Worm (Caenorhabditis elegans) whole organism, L4 larva: ENCODE measurements around the gene F13H10.9.
A peak's percentile ranks its signal among the peaks of the same experiment; 100 is the strongest.
"Not testable (repeated sequence)": the region's sequence is repeated elsewhere in the genome, so short reads cannot be mapped to it uniquely, and the experiment has no call there.

Experiments used
- D1046.2 ChIP-seq: fragments of 200-800 bp; sonication (Bioruptor generic); IDR thresholded peaks from 2 replicates; pipeline ENCODE4 v1.3.6; 2022; ENCODE audit warnings: missing genetic modification characterization, missing compliant biosample characterization
- F10B5.3 ChIP-seq: sonication (generic microtip); optimal IDR thresholded peaks from 2 replicates; lab custom pipeline; 2016; ENCODE audit warnings: mild to moderate bottlenecking, missing genetic modification characterization, missing compliant biosample characterization
- F44E2.7 ChIP-seq: fragments of 200-800 bp; sonication (Bioruptor generic); IDR thresholded peaks from 2 replicates; pipeline ENCODE4 v2.1.2; 2022; ENCODE audit warnings: missing genetic modification characterization, missing compliant biosample characterization
- Y5F2A.4 ChIP-seq: fragments of 200-800 bp; sonication (Bioruptor generic); optimal IDR thresholded peaks from 2 replicates; lab custom pipeline; 2018; ENCODE audit warnings: mild to moderate bottlenecking, missing genetic modification characterization, missing compliant biosample characterization
- ZK546.5 ChIP-seq, 2 experiments: sonication (generic microtip); optimal IDR thresholded peaks; 2 replicates each; lab custom pipeline; 2017; ENCODE audit warnings: missing biosample characterization in 2 of 2, missing genetic modification characterization in 2 of 2
- attf-4 ChIP-seq: sonication (generic microtip); optimal IDR thresholded peaks from 3 replicates; lab custom pipeline; 2017; ENCODE audit warnings: missing biosample characterization, missing genetic modification characterization
- ceh-20 ChIP-seq: fragments of 200-800 bp; sonication (Bioruptor generic); IDR thresholded peaks from 2 replicates; pipeline ENCODE4 v1.3.6; 2022; ENCODE audit warnings: missing genetic modification reagents, missing genetic modification characterization, missing compliant biosample characterization
- daf-16 ChIP-seq, 3 experiments: sonication (generic microtip); optimal IDR thresholded peaks; 2 replicates each; lab custom pipeline; 2016 to 2017; ENCODE audit warnings: missing genetic modification characterization in 3 of 3, missing genetic modification reagents in 3 of 3, mild to moderate bottlenecking in 2 of 3, missing compliant biosample characterization in 2 of 3, missing biosample characterization in 1 of 3, moderate library complexity in 1 of 3
- dmd-6 ChIP-seq: fragments of 200-800 bp; sonication (Bioruptor generic); IDR thresholded peaks from 2 replicates; pipeline ENCODE4 v1.3.6; 2022; ENCODE audit warnings: missing genetic modification reagents, missing genetic modification characterization, missing compliant biosample characterization
- duxl-1 ChIP-seq: sonication (generic microtip); optimal IDR thresholded peaks from 2 replicates; lab custom pipeline; 2016; ENCODE audit warnings: mild to moderate bottlenecking, missing genetic modification characterization, moderate library complexity, missing compliant biosample characterization; ENCODE audit not compliant: poor library complexity
- egl-43 ChIP-seq: fragments of 200-800 bp; sonication (Bioruptor generic); IDR thresholded peaks from 2 replicates; pipeline ENCODE4 v1.3.6; 2022; ENCODE audit warnings: missing genetic modification reagents, missing genetic modification characterization, missing compliant biosample characterization
- fkh-10 ChIP-seq: fragments of 150-350 bp; optimal IDR thresholded peaks from 2 replicates; lab custom pipeline; 2014; ENCODE audit warnings: missing biosample characterization, missing genetic modification reagents, missing genetic modification characterization
- gei-8 ChIP-seq: fragments of 200-800 bp; sonication (Bioruptor generic); optimal IDR thresholded peaks from 2 replicates; lab custom pipeline; 2018; ENCODE audit warnings: mild to moderate bottlenecking, missing genetic modification characterization, missing compliant biosample characterization
- hif-1 ChIP-seq, 2 experiments: sonication (generic microtip); optimal IDR thresholded peaks; 2 replicates each; lab custom pipeline; 2016 to 2017; ENCODE audit warnings: missing compliant biosample characterization in 2 of 2, missing genetic modification characterization in 2 of 2, missing genetic modification reagents in 2 of 2, missing genotype in 2 of 2, mild to moderate bottlenecking in 1 of 2
- hlh-30 ChIP-seq: sonication (generic microtip); optimal IDR thresholded peaks from 2 replicates; lab custom pipeline; 2017; ENCODE audit warnings: antibody characterized with exemption, mild to moderate bottlenecking, missing genetic modification characterization, missing compliant biosample characterization; ENCODE audit not compliant: insufficient read depth
- lin-38 ChIP-seq: fragments of 200-800 bp; sonication (Bioruptor generic); IDR thresholded peaks from 2 replicates; pipeline ENCODE4 v1.3.6; 2022; ENCODE audit warnings: missing genetic modification reagents, missing genetic modification characterization, missing compliant biosample characterization
- lsy-2 ChIP-seq, 2 experiments: fragments of 150-350 bp in 1 of 2; sonication (generic microtip) in 1 of 2; optimal IDR thresholded peaks; 2 replicates each; lab custom pipeline; 2014 to 2017; ENCODE audit warnings: missing biosample characterization in 2 of 2, missing genetic modification characterization in 2 of 2
- madf-5 ChIP-seq, 2 experiments: fragments of 200-800 bp; sonication (Bioruptor generic); IDR thresholded peaks; 2 replicates each; pipeline ENCODE4 v1.3.6; 2022; ENCODE audit warnings: missing compliant biosample characterization in 2 of 2, missing genetic modification characterization in 2 of 2
- madf-9 ChIP-seq: fragments of 200-800 bp; sonication (Bioruptor generic); conservative IDR thresholded peaks from 2 replicates; pipeline ENCODE4 v1.3.6; 2022; ENCODE audit warnings: missing genetic modification reagents, missing genetic modification characterization, missing compliant biosample characterization
- mdt-29 ChIP-seq: fragments of 200-800 bp; sonication (Bioruptor generic); IDR thresholded peaks from 2 replicates; pipeline ENCODE4 v1.3.6; 2022; ENCODE audit warnings: missing genetic modification reagents, missing genetic modification characterization, missing compliant biosample characterization
- mep-1 ChIP-seq: fragments of 150-350 bp; sonication (generic microtip); optimal IDR thresholded peaks from 3 replicates; lab custom pipeline; 2014; ENCODE audit warnings: missing biosample characterization, missing genetic modification characterization
- mxl-3 ChIP-seq: fragments of 200-800 bp; sonication (Bioruptor generic); optimal IDR thresholded peaks from 2 replicates; lab custom pipeline; 2018; ENCODE audit warnings: mild to moderate bottlenecking, missing genetic modification characterization, missing compliant biosample characterization
- nhr-11 ChIP-seq: fragments of 150-350 bp; optimal IDR thresholded peaks from 2 replicates; lab custom pipeline; 2014; ENCODE audit warnings: missing biosample characterization, missing genetic modification characterization
- nhr-111 ChIP-seq: fragments of 200-800 bp; sonication (Bioruptor generic); optimal IDR thresholded peaks from 2 replicates; lab custom pipeline; 2018; ENCODE audit warnings: mild to moderate bottlenecking, missing genetic modification characterization, missing compliant biosample characterization
- nhr-237 ChIP-seq: sonication (generic microtip); optimal IDR thresholded peaks from 2 replicates; lab custom pipeline; 2017; ENCODE audit warnings: missing biosample characterization, missing genetic modification characterization
- nhr-25 ChIP-seq: sonication (generic microtip); optimal IDR thresholded peaks from 2 replicates; lab custom pipeline; 2017; ENCODE audit warnings: missing genetic modification characterization, mild to moderate bottlenecking, missing compliant biosample characterization, antibody characterized with exemption, moderate library complexity, borderline replicate concordance; ENCODE audit not compliant: insufficient read depth
- nhr-48 ChIP-seq: sonication (generic microtip); optimal IDR thresholded peaks from 2 replicates; lab custom pipeline; 2016; ENCODE audit warnings: mild to moderate bottlenecking, missing genetic modification characterization, missing compliant biosample characterization
- nhr-6 ChIP-seq: fragments of 150-350 bp; optimal IDR thresholded peaks from 2 replicates; lab custom pipeline; 2014; ENCODE audit warnings: missing biosample characterization, missing genetic modification characterization
- nhr-76 ChIP-seq: fragments of 150-350 bp; optimal IDR thresholded peaks from 2 replicates; lab custom pipeline; 2014; ENCODE audit warnings: missing biosample characterization, missing genetic modification characterization
- snpc-4 ChIP-seq: fragments of 150-350 bp; optimal IDR thresholded peaks from 2 replicates; lab custom pipeline; 2014; ENCODE audit warnings: missing biosample characterization, missing genetic modification characterization
- spr-3 ChIP-seq: fragments of 200-800 bp; sonication (Bioruptor generic); optimal IDR thresholded peaks from 2 replicates; lab custom pipeline; 2018; ENCODE audit warnings: mild to moderate bottlenecking, missing genetic modification characterization, missing compliant biosample characterization
- unc-130 ChIP-seq: sonication (generic microtip); optimal IDR thresholded peaks from 2 replicates; lab custom pipeline; 2016; ENCODE audit warnings: missing genetic modification reagents, missing genetic modification characterization, missing compliant biosample characterization
- unc-62 ChIP-seq, 3 experiments: fragments of 150-350 bp in 1 of 3; sonication (generic microtip); optimal IDR thresholded peaks in 2 of 3; peaks in 1 of 3; 1 replicate in 1 of 3; 2 replicates in 2 of 3; lab custom pipeline; 2014 to 2017; ENCODE audit warnings: missing biosample characterization in 3 of 3, missing genetic modification characterization in 3 of 3, missing genetic modification reagents in 3 of 3, missing genotype in 1 of 3
- vab-7 ChIP-seq: fragments of 200-800 bp; sonication (Bioruptor generic); IDR thresholded peaks from 2 replicates; pipeline ENCODE4 v1.3.6; 2022; ENCODE audit warnings: missing genetic modification reagents, missing genetic modification characterization, missing compliant biosample characterization
- zfp-3 ChIP-seq: fragments of 200-800 bp; sonication (Bioruptor generic); conservative IDR thresholded peaks from 2 replicates; pipeline ENCODE4 v1.3.6; 2022; ENCODE audit warnings: missing genetic modification reagents, missing genetic modification characterization, missing compliant biosample characterization
- ztf-7 ChIP-seq: fragments of 150-350 bp; optimal IDR thresholded peaks from 2 replicates; lab custom pipeline; 2014; ENCODE audit warnings: missing biosample characterization, missing genetic modification characterization

F13H10.9 gene

ce11 chrIV:11001614-11002013 is at the start of gene F13H10.9:
TSS of gene F13H10.9 (plus strand) at chrIV:11001914.
- TF ChIP-seq snpc-4 (no peak), zfp-3 (GFP tag; lab: Robert Waterston, UW) (no peak), duxl-1 (tag; lab: Kevin White, UChicago) (no peak), egl-43 (GFP tag; lab: Robert Waterston, UW) (no peak)
- TF ChIP-seq, all 104 proteins: peak for 0

ce11 chrIV:10951997-10952396 is 49.7 kb upstream of the F13H10.9 start, which contains the start of gene Y69E1A.3:
TSS of gene Y69E1A.3 (plus strand) at chrIV:10952297.
- TF ChIP-seq nhr-237 (tag; lab: Kevin White, UChicago) (no peak), nhr-6 (no peak), ztf-7 (tag; lab: Kevin White, UChicago) (no peak), F10B5.3 (no peak), ZK546.5 (tag; optimal IDR thresholded peaks at IDR 0.05; lab: Kevin White, UChicago) (no peak)

DNA sequence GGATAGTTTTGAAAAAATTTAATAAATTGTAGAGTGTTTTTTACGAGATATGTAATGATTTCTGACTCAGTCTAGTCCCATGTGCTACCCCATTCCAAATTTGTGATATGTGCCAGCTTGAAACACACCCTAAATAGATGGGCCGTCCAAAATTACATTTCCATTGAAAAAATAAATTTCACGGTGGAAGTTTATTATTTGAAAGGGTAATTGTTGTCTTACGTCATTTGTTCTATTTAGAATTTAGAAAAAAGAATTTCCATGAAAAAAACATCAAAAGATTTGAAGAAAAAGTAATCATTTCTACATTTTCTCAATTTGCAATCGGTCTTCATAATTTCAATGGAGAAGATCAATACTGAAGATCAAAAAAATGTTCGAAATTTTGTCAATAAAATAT is 46.8 kb upstream of the F13H10.9 start, which contains the start of gene Y69E1A.4:
Y69E1A.4 (plus strand) TSS at position 301 of the 400 bp plus-strand sequence.
- not testable (repeated sequence) for TF ChIP-seq nhr-25; hif-1 (tag; optimal IDR thresholded peaks at IDR 0.05; lab: Kevin White, UChicago); nhr-11 (tag; lab: Kevin White, UChicago)

DNA sequence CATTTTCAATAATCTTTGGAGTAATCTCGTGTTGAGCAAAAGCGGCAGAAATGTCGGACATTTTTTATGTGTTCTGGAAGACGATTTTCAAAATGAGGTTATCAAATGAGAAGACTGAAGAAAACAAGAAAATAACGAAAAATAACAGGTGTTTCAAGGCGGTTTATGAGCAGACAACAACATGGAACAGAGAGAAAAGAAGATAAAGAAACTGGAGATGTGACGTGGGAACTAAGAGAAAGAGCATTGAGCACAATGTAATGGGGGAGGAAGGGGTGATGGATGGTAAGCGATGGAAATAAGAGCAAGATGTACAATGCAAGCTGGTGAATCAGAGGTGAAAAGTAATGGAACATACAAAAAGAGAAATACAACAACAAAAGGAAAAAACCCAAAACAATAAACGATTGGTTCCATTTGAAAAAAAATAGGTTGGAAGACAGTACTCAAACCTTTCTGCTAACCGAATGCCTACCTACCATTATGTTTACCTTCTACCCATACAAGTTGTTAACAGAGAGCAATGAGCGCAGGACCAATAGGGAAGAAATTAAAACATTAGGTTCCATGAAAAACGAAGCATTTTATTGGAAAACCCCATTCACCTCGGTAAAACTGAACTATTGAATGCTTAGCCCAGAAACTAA is 44.0 kb upstream of the F13H10.9 start, which contains the start of gene Y69E1A.5:
Y69E1A.5 (minus strand) TSS at position 73 of the 647 bp plus-strand sequence.
- TF ChIP-seq nhr-76 (no peak), madf-5 (GFP tag; IDR thresholded peaks at IDR 0.05; lab: Robert Waterston, UW) (no peak), mxl-3 (GFP tag; lab: Kevin White, UChicago) (no peak), nhr-111 (GFP tag; lab: Kevin White, UChicago) (no peak), mep-1 (tag; lab: Kevin White, UChicago) (no peak), fkh-10 (no peak), daf-16 (GFP tag; optimal IDR thresholded peaks at IDR 0.05; lab: Kevin White, UChicago) (peak in 1 of 2 experiments; percentile 41), daf-16 (tag; optimal IDR thresholded peaks at IDR 0.05; lab: Kevin White, UChicago) (no peak), lsy-2 (tag; optimal IDR thresholded peaks at IDR 0.05; lab: Kevin White, UChicago) (no peak), gei-8 (no peak), F44E2.7 (GFP tag; lab: Robert Waterston, UW) (no peak), madf-9 (GFP tag; lab: Robert Waterston, UW) (no peak), lin-38 (no peak), hlh-30 (tag; lab: Kevin White, UChicago) (no peak), unc-62 (GFP tag; optimal IDR thresholded peaks at IDR 0.05 in 1 of 2; lab: Kevin White, UChicago) (peak in 1 of 2 experiments; percentile 97), unc-62 (tag; optimal IDR thresholded peaks at IDR 0.05; lab: Kevin White, UChicago) (no peak), mdt-29 (GFP tag; lab: Robert Waterston, UW) (no peak)
- TF ChIP-seq, all 104 proteins: peak for 2

ce11 chrIV:10958230-10958588 is 43.5 kb upstream of the F13H10.9 start, which contains the start of gene sri-19:
TSS of gene sri-19 (plus strand) at chrIV:10958372.
- no peak for TF ChIP-seq unc-130 (GFP tag; lab: Kevin White, UChicago)
- TF ChIP-seq attf-4 (tag; lab: Kevin White, UChicago), result no peak
- no peak for TF ChIP-seq vab-7 (GFP tag; lab: Robert Waterston, UW)
- TF ChIP-seq nhr-48, result no peak
- no peak for TF ChIP-seq ceh-20 (GFP tag; lab: Robert Waterston, UW)
- TF ChIP-seq mdt-29 (GFP tag; lab: Robert Waterston, UW), result no peak
- TF ChIP-seq spr-3 (GFP tag; lab: Kevin White, UChicago), result no peak
- TF ChIP-seq F10B5.3, result no peak
- TF ChIP-seq Y5F2A.4 (GFP tag; lab: Kevin White, UChicago), result no peak
- TF ChIP-seq nhr-25, result no peak
- TF ChIP-seq D1046.2, result no peak
- no peak for TF ChIP-seq dmd-6
- TF ChIP-seq nhr-76, result no peak
- TF ChIP-seq nhr-6, result no peak
